Fruit fly (Drosophila melanogaster): ENCODE data around the gene RSG7.

DNA sequence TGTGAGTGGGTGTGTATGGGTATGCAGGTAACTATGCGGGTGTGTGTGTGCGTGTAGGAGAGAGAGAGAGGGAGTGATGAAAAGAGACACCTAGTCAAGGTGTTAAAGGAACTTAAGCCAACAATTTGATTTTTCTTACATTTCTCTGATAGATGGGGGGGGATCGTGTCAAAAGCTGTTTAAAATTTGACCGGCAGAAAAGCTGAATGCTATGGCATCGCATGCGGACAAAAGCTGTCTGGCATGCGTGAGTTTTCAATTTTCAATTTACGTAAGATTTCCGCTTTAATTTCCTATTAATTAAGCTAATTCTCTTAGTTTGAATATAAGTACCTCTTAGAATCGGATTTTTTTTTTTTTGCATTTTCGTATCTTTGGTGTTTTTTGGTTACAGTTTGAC lies 4.3 kb downstream of the RSG7 start:
- TF ChIP-seq CTCF (optimal IDR thresholded peaks at IDR 0.05) (peak in 1 of 2 experiments; percentile 9), CG8478 (optimal IDR thresholded peaks at IDR 0.05) (no peak)
